Fruit fly (Drosophila melanogaster) whole organism, embryonic: Measurements from ENCODE around the gene CG8673.

Experiments used
- Ada2b ChIP-seq: fragments of 200-800 bp; sonication (Bioruptor generic); IDR thresholded peaks from 2 replicates; pipeline ENCODE4 v1.3.6; 2022; ENCODE audit warnings: missing biosample characterization, missing genetic modification characterization
- Bteb2 ChIP-seq: fragments of 200-800 bp; sonication (Bioruptor generic); optimal IDR thresholded peaks from 2 replicates; lab custom pipeline; 2016; ENCODE audit warnings: missing biosample characterization, missing genetic modification characterization
- CG16815 ChIP-seq: fragments of 200-800 bp; sonication (Bioruptor generic); optimal IDR thresholded peaks from 3 replicates; lab custom pipeline; 2017; ENCODE audit warnings: missing biosample characterization, mild to moderate bottlenecking, missing genetic modification characterization
- CG17361 ChIP-seq: fragments of 200-800 bp; sonication (Bioruptor generic); IDR thresholded peaks from 3 replicates; pipeline ENCODE4 v1.3.6; 2022; ENCODE audit warnings: missing biosample characterization, missing genetic modification characterization
- CG2120 ChIP-seq: fragments of 200-800 bp; sonication (Bioruptor generic); optimal IDR thresholded peaks from 3 replicates; lab custom pipeline; 2016; ENCODE audit warnings: missing biosample characterization, missing genetic modification characterization
- CG34422 ChIP-seq: fragments of 200-800 bp; sonication (Bioruptor generic); IDR thresholded peaks from 3 replicates; pipeline ENCODE4 v1.3.6; 2022; ENCODE audit warnings: missing biosample characterization, missing genetic modification characterization
- CG7745 ChIP-seq: fragments of 200-800 bp; sonication (Bioruptor generic); optimal IDR thresholded peaks from 2 replicates; lab custom pipeline; 2018; ENCODE audit warnings: missing biosample characterization, mild to moderate bottlenecking, missing genetic modification characterization, moderate library complexity
- CG9727 ChIP-seq: fragments of 200-800 bp; sonication (Bioruptor generic); optimal IDR thresholded peaks from 3 replicates; lab custom pipeline; 2017; ENCODE audit warnings: missing biosample characterization, mild to moderate bottlenecking, missing genetic modification characterization
- Dad ChIP-seq: fragments of 200-800 bp; sonication (Bioruptor generic); optimal IDR thresholded peaks from 3 replicates; lab custom pipeline; 2016; ENCODE audit warnings: missing biosample characterization, missing genetic modification characterization
- Dbx ChIP-seq: fragments of 200-800 bp; sonication (Bioruptor generic); IDR thresholded peaks from 3 replicates; pipeline ENCODE4 v1.3.6; 2022; ENCODE audit warnings: missing biosample characterization, missing genetic modification characterization
- Elba2 ChIP-seq: fragments of 200-800 bp; sonication (Bioruptor generic); optimal IDR thresholded peaks from 3 replicates; lab custom pipeline; 2016; ENCODE audit warnings: missing biosample characterization, missing genetic modification characterization
- Lpt ChIP-seq: fragments of >200 bp; optimal IDR thresholded peaks from 2 replicates; lab custom pipeline; 2018; ENCODE audit warnings: missing biosample characterization, missing genetic modification characterization
- Med ChIP-seq: fragments of 200-800 bp; sonication (Bioruptor generic); peaks from one replicate; lab custom pipeline; 2016; ENCODE audit warnings: missing biosample characterization, missing genetic modification characterization, mild to moderate bottlenecking, inconsistent platforms, moderate library complexity
- Meics ChIP-seq: fragments of 200-800 bp; sonication (Bioruptor generic); optimal IDR thresholded peaks from 2 replicates; lab custom pipeline; 2017; ENCODE audit warnings: missing biosample characterization, mild to moderate bottlenecking, missing genetic modification characterization
- Oaz ChIP-seq: fragments of 200-800 bp; sonication (Bioruptor generic); IDR thresholded peaks from 2 replicates; pipeline ENCODE4 v1.3.6; 2022; ENCODE audit warnings: missing biosample characterization, missing genetic modification characterization
- Sox100B ChIP-seq: fragments of 200-800 bp; sonication (Bioruptor generic); optimal IDR thresholded peaks from 3 replicates; lab custom pipeline; 2018; ENCODE audit warnings: missing biosample characterization, mild to moderate bottlenecking, missing genetic modification characterization
- TFAM ChIP-seq: fragments of 200-800 bp; sonication (Bioruptor generic); optimal IDR thresholded peaks from 2 replicates; lab custom pipeline; 2017; ENCODE audit warnings: missing biosample characterization, missing genetic modification characterization, inconsistent platforms
- cg ChIP-seq: fragments of 200-800 bp; sonication (Bioruptor generic); optimal IDR thresholded peaks from 3 replicates; lab custom pipeline; 2019; ENCODE audit warnings: missing biosample characterization, mild to moderate bottlenecking, missing genetic modification characterization, moderate library complexity
- chinmo ChIP-seq: fragments of 200-800 bp; sonication (Bioruptor generic); IDR thresholded peaks from 4 replicates; pipeline ENCODE4 v1.3.6; 2022; ENCODE audit warnings: missing biosample characterization, missing genetic modification characterization; ENCODE audit not compliant: partially characterized antibody
- chm ChIP-seq: fragments of 200-800 bp; sonication (Bioruptor generic); IDR thresholded peaks from 2 replicates; pipeline ENCODE4 v1.3.6; 2022; ENCODE audit warnings: missing biosample characterization, missing genetic modification characterization
- ci ChIP-seq: fragments of 200-800 bp; sonication (Bioruptor generic); IDR thresholded peaks from 3 replicates; pipeline ENCODE4 v1.3.6; 2022; ENCODE audit warnings: missing biosample characterization, missing genetic modification characterization
- exex ChIP-seq: fragments of 200-800 bp; sonication (Bioruptor generic); optimal IDR thresholded peaks from 4 replicates; lab custom pipeline; 2018; ENCODE audit warnings: missing biosample characterization, mild to moderate bottlenecking, missing genetic modification characterization, moderate library complexity
- gcm ChIP-seq: fragments of 200-800 bp; sonication (Bioruptor generic); optimal IDR thresholded peaks from 2 replicates; lab custom pipeline; 2019; ENCODE audit warnings: missing biosample characterization, mild to moderate bottlenecking, missing genetic modification characterization, moderate library complexity
- grn ChIP-seq: fragments of 200-800 bp; sonication (Bioruptor generic); optimal IDR thresholded peaks from 3 replicates; lab custom pipeline; 2017; ENCODE audit warnings: missing biosample characterization, missing genetic modification characterization
- insv ChIP-seq, 2 experiments: fragments of 200-800 bp; sonication (Bioruptor generic); optimal IDR thresholded peaks; 3 replicates each; lab custom pipeline; 2016 to 2018; ENCODE audit warnings: missing biosample characterization in 2 of 2, missing genetic modification characterization in 2 of 2
- jumu ChIP-seq: fragments of 200-800 bp; sonication (Bioruptor generic); optimal IDR thresholded peaks from 3 replicates; lab custom pipeline; 2016; ENCODE audit warnings: missing biosample characterization, missing genetic modification characterization
- kni ChIP-seq: fragments of 200-800 bp; sonication (Bioruptor generic); optimal IDR thresholded peaks from 3 replicates; lab custom pipeline; 2017; ENCODE audit warnings: mild to moderate bottlenecking, missing biosample characterization, missing genetic modification reagents, missing genetic modification characterization
- nom ChIP-seq: fragments of 200-800 bp; sonication (Bioruptor generic); optimal IDR thresholded peaks from 2 replicates; lab custom pipeline; 2017; ENCODE audit warnings: missing biosample characterization, missing genetic modification characterization, mild to moderate bottlenecking, moderate library complexity, missing genetic modification reagents
- pzg ChIP-seq: fragments of 200-800 bp; sonication (Bioruptor generic); optimal IDR thresholded peaks from 3 replicates; lab custom pipeline; 2018; ENCODE audit warnings: missing biosample characterization, mild to moderate bottlenecking, missing genetic modification characterization, moderate library complexity
- row ChIP-seq: fragments of 200-800 bp; sonication (Bioruptor generic); IDR thresholded peaks from 3 replicates; pipeline ENCODE4 v1.3.6; 2022; ENCODE audit warnings: missing biosample characterization, missing genetic modification characterization
- schlank ChIP-seq: fragments of 200-800 bp; sonication (Bioruptor generic); optimal IDR thresholded peaks from 2 replicates; lab custom pipeline; 2018; ENCODE audit warnings: missing biosample characterization, mild to moderate bottlenecking, missing genetic modification characterization
- sens ChIP-seq: fragments of 200-800 bp; sonication (Bioruptor generic); peaks from one replicate; lab custom pipeline; 2016; ENCODE audit warnings: missing biosample characterization, missing genetic modification characterization
- shn ChIP-seq: fragments of 200-800 bp; sonication (Bioruptor generic); optimal IDR thresholded peaks from 3 replicates; lab custom pipeline; 2016; ENCODE audit warnings: missing biosample characterization, missing genetic modification characterization
- ssp ChIP-seq: fragments of 200-800 bp; sonication (Bioruptor generic); IDR thresholded peaks from 2 replicates; pipeline ENCODE4 v1.3.6; 2022; ENCODE audit warnings: missing biosample characterization, missing genetic modification characterization
- ttk ChIP-seq: fragments of 200-800 bp; sonication (Bioruptor generic); IDR thresholded peaks from 2 replicates; pipeline ENCODE4 v2.1.2; 2022; ENCODE audit warnings: missing biosample characterization, missing genetic modification characterization
- yki ChIP-seq: fragments of >200 bp; optimal IDR thresholded peaks from 3 replicates; lab custom pipeline; 2018
- z ChIP-seq: fragments of 200-800 bp; sonication (Bioruptor generic); IDR thresholded peaks from 3 replicates; pipeline ENCODE4 v1.3.6; 2022; ENCODE audit warnings: missing biosample characterization, missing genetic modification characterization
- zfh2 ChIP-seq: fragments of 200-800 bp; sonication (Bioruptor generic); optimal IDR thresholded peaks from 2 replicates; lab custom pipeline; 2016; ENCODE audit warnings: missing biosample characterization, missing genetic modification characterization

CG8673 gene

dm6 chr2L:8084349-8085203 lies 39.6 kb upstream of the CG8673 start (continued):
- TF ChIP-seq kni (GFP tag; lab: Kevin White, UChicago) (peak; percentile 57), Lpt (GFP tag; lab: Kevin White, UChicago) (no peak), cg (GFP tag; lab: Kevin White, UChicago) (peak; percentile 73), CG2120 (GFP tag; lab: Kevin White, UChicago) (peak; percentile 46), ttk (GFP tag; lab: Robert Waterston, UW) (no peak), nom (peak; percentile 31), CG16815 (GFP tag; lab: Kevin White, UChicago) (no peak), yki (lab: Kevin White, UChicago) (peak; percentile 34), jumu (GFP tag; lab: Kevin White, UChicago) (peak; percentile 11), Oaz (GFP tag; lab: Robert Waterston, UW) (no peak), CG9727 (GFP tag; lab: Kevin White, UChicago) (peak; percentile 30), Dbx (GFP tag; lab: Robert Waterston, UW) (peak; percentile 42; the same call in 1 of the 3 replicates), Dad (GFP tag; lab: Kevin White, UChicago) (no peak), pzg (peak; percentile 6), chm (GFP tag; lab: Robert Waterston, UW) (peak; percentile 29; the same call in 1 of the 2 replicates), schlank (tag; lab: Kevin White, UChicago) (peak; percentile 17), CG34422 (GFP tag; lab: Robert Waterston, UW) (peak; percentile 42; the same call in 1 of the 3 replicates), CG7745 (tag; lab: Kevin White, UChicago) (peak; percentile 30), sens (GFP tag; lab: Kevin White, UChicago) (peak; percentile 33), Meics (GFP tag; lab: Kevin White, UChicago) (peak; percentile 23), z (GFP tag; lab: Robert Waterston, UW) (0 out of 3 replicates have a peak, but pooled peaks have one; percentile 31), insv (GFP tag; optimal IDR thresholded peaks at IDR 0.05; lab: Kevin White, UChicago) (peak; percentile 63 to 93), chinmo (no peak), Med (GFP tag; lab: Kevin White, UChicago) (peak; percentile 68), exex (tag; lab: Kevin White, UChicago) (no peak), zfh2 (GFP tag; lab: Kevin White, UChicago) (peak; percentile 10), Sox100B (GFP tag; lab: Kevin White, UChicago) (peak; percentile 9), shn (GFP tag; lab: Kevin White, UChicago) (peak; percentile 12), row (GFP tag; lab: Robert Waterston, UW) (peak; percentile 58), Elba2 (peak; percentile 81), Bteb2 (no peak), gcm (GFP tag; lab: Kevin White, UChicago) (peak; percentile 87), Ada2b (GFP tag; lab: Robert Waterston, UW) (0 out of 2 replicates have a peak, but pooled peaks have one; percentile 13), CG17361 (GFP tag; lab: Robert Waterston, UW) (0 out of 3 replicates have a peak, but pooled peaks have one; percentile 27), grn (peak; percentile 75), ci (GFP tag; lab: Robert Waterston, UW) (0 out of 3 replicates have a peak, but pooled peaks have one; percentile 25), ssp (GFP tag; lab: Robert Waterston, UW) (no peak), TFAM (GFP tag; lab: Kevin White, UChicago) (no peak)
